Worm (Caenorhabditis elegans): ENCODE measurements around the gene Y55F3AM.13.

DNA sequence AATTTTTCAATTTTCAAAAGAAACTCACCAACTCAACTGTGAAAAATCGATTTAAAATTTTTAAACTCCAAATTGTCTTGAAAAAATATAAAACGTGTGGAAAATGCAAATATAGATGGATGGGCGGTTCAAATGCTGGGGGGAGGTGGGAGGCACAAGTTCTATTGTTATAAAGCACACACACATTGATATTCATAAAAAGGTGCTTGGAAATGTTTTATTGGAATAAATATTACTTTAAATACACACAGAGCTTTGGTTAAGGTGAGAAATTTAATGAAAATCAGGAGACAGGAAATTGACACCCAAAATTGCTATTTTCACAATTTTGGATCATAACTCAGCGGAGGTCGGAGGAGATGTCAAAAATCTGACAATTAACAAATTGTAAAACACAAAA is 11.8 kb downstream of the Y55F3AM.13 start, which contains the start of gene Y55F3AM.11:
- TF ChIP-seq nhr-12 (tag; optimal IDR thresholded peaks at IDR 0.05), result no peak
- no peak for TF ChIP-seq mep-1 (tag; optimal IDR thresholded peaks at IDR 0.05)
- no peak for TF ChIP-seq snpc-4 (tag; optimal IDR thresholded peaks at IDR 0.05)
- TF ChIP-seq ceh-83 (GFP tag; optimal IDR thresholded peaks at IDR 0.05), result no peak
- TF ChIP-seq elt-3 (tag; optimal IDR thresholded peaks at IDR 0.05), result no peak
- no peak for TF ChIP-seq nhr-237 (tag; optimal IDR thresholded peaks at IDR 0.05)
